Worm (Caenorhabditis elegans) whole organism, L3 larva: Measurements from ENCODE around the gene F53F1.2.

Experiments used
- R02D3.7 ChIP-seq: fragments of 150-350 bp; optimal IDR thresholded peaks from 2 replicates; lab custom pipeline; 2014; ENCODE audit warnings: missing biosample characterization, missing genetic modification characterization
- ZK546.5 ChIP-seq: sonication (generic microtip); optimal IDR thresholded peaks from 2 replicates; lab custom pipeline; 2017; ENCODE audit warnings: missing biosample characterization, missing genetic modification characterization
- ama-1 ChIP-seq: fragments of 150-350 bp; optimal IDR thresholded peaks from 2 replicates; lab custom pipeline; 2018
- ceh-9 ChIP-seq: sonication (generic microtip); optimal IDR thresholded peaks from 2 replicates; lab custom pipeline; 2018; ENCODE audit warnings: missing biosample characterization, missing genetic modification characterization
- egl-27 ChIP-seq: sonication (generic microtip); optimal IDR thresholded peaks from 4 replicates; lab custom pipeline; 2017; ENCODE audit warnings: missing biosample characterization, missing genetic modification reagents, missing genetic modification characterization
- eor-1 ChIP-seq, 2 experiments: fragments of 150-350 bp; optimal IDR thresholded peaks; 2 replicates each; lab custom pipeline; 2014 to 2018; ENCODE audit warnings: missing biosample characterization in 2 of 2, missing genetic modification characterization in 2 of 2
- mdl-1 ChIP-seq: fragments of 150-350 bp; optimal IDR thresholded peaks from 2 replicates; lab custom pipeline; 2014; ENCODE audit warnings: missing biosample characterization, missing genetic modification characterization
- nhr-237 ChIP-seq: fragments of 150-350 bp; optimal IDR thresholded peaks from 2 replicates; lab custom pipeline; 2014; ENCODE audit warnings: missing biosample characterization, missing genetic modification characterization
- nhr-25 ChIP-seq: sonication (generic microtip); optimal IDR thresholded peaks from 2 replicates; lab custom pipeline; 2017; ENCODE audit warnings: missing biosample characterization, missing genetic modification characterization
- nhr-28 ChIP-seq: fragments of 150-350 bp; optimal IDR thresholded peaks from 2 replicates; lab custom pipeline; 2014; ENCODE audit warnings: missing biosample characterization, missing genetic modification characterization
- snpc-4 ChIP-seq: fragments of 150-350 bp; optimal IDR thresholded peaks from 2 replicates; lab custom pipeline; 2014; ENCODE audit warnings: missing biosample characterization, missing genetic modification characterization
- unc-39 ChIP-seq: sonication (generic microtip); optimal IDR thresholded peaks from 4 replicates; lab custom pipeline; 2017; ENCODE audit warnings: missing biosample characterization, missing genetic modification characterization

- TF ChIP-seq egl-27 (tag; lab: Kevin White, UChicago) (no peak), unc-39 (tag; lab: Kevin White, UChicago) (no peak), nhr-28 (no peak), eor-1 (tag; optimal IDR thresholded peaks at IDR 0.05; lab: Kevin White, UChicago) (no peak), ceh-9 (tag; lab: Kevin White, UChicago) (no peak), ama-1 (lab: Kevin White, UChicago) (no peak), nhr-237 (tag; lab: Kevin White, UChicago) (no peak), mdl-1 (tag; lab: Kevin White, UChicago) (no peak), snpc-4 (tag; lab: Kevin White, UChicago) (no peak), ZK546.5 (tag; lab: Kevin White, UChicago) (no peak), R02D3.7 (no peak), nhr-25 (peak; percentile 93)
These were observed 32.1 kb upstream of the F53F1.2 start for ce11 chrV:13374532-13374931.
